Worm (Caenorhabditis elegans) whole organism, L2 larva: ENCODE data around the gene pqn-2.

Experiments
- aly-2 ChIP-seq: fragments of 150-350 bp; optimal IDR thresholded peaks from 2 replicates; lab custom pipeline; 2014; ENCODE audit warnings: missing biosample characterization, missing genetic modification characterization
- elt-1 ChIP-seq: fragments of 150-350 bp; optimal IDR thresholded peaks from 2 replicates; lab custom pipeline; 2014; ENCODE audit warnings: missing biosample characterization, missing genetic modification characterization
- nhr-11 ChIP-seq: fragments of 150-350 bp; optimal IDR thresholded peaks from 2 replicates; lab custom pipeline; 2014; ENCODE audit warnings: missing biosample characterization, missing genetic modification characterization
- nhr-12 ChIP-seq: fragments of 150-350 bp; optimal IDR thresholded peaks from 2 replicates; lab custom pipeline; 2014; ENCODE audit warnings: missing biosample characterization, missing genetic modification characterization
- unc-62 ChIP-seq: fragments of 150-350 bp; optimal IDR thresholded peaks from 2 replicates; lab custom pipeline; 2014; ENCODE audit warnings: missing biosample characterization, missing genetic modification reagents, missing genetic modification characterization

- TF ChIP-seq elt-1 (tag; lab: Kevin White, UChicago): no peak
- TF ChIP-seq unc-62 (GFP tag; lab: Kevin White, UChicago): no peak
- TF ChIP-seq aly-2: no peak
- no peak for TF ChIP-seq nhr-12
- TF ChIP-seq nhr-11 (tag; lab: Kevin White, UChicago): no peak
Observed at ce11 chrV:10355773-10356335, 26.4 kb upstream of the pqn-2 start, which contains the start of gene sluh-7.
